Fruit fly (Drosophila melanogaster): ENCODE data around the gene ND-B14.5B.

dm6 chr2L:3128335-3128734 is 17.3 kb downstream of the ND-B14.5B start, which contains the start of gene CG15403:
- no peak for TF ChIP-seq hth (optimal IDR thresholded peaks at IDR 0.05)
- TF ChIP-seq CG3838 (GFP tag; optimal IDR thresholded peaks at IDR 0.05), result no peak
- no peak for TF ChIP-seq CG8765 (GFP tag; IDR thresholded peaks at IDR 0.05)

All from whole organism, embryonic.